Fruit fly (Drosophila melanogaster) whole organism, prepupa: ENCODE data around the gene CG6415.
A peak's percentile ranks its signal among the peaks of the same experiment; 100 is the strongest.

Source experiments
- Blimp-1 ChIP-seq: fragments of 200-800 bp; sonication (Bioruptor generic); optimal IDR thresholded peaks from 3 replicates; lab custom pipeline; 2017; ENCODE audit warnings: missing biosample characterization, missing genetic modification characterization, mild to moderate bottlenecking, moderate library complexity, missing genetic modification reagents
- CG10669 ChIP-seq: fragments of 200-800 bp; sonication (Bioruptor generic); optimal IDR thresholded peaks from 3 replicates; lab custom pipeline; 2018; ENCODE audit warnings: missing biosample characterization, mild to moderate bottlenecking, missing genetic modification characterization, moderate library complexity
- CG11294 ChIP-seq: fragments of 200-800 bp; sonication (Bioruptor generic); IDR thresholded peaks from 2 replicates; pipeline ENCODE4 v1.3.6; 2022; ENCODE audit warnings: missing biosample characterization, missing genetic modification characterization
- CG11762 ChIP-seq: fragments of 200-800 bp; sonication (Bioruptor generic); optimal IDR thresholded peaks from 3 replicates; lab custom pipeline; 2016; ENCODE audit warnings: missing biosample characterization, missing genetic modification characterization; ENCODE audit not compliant: insufficient read depth
- CG11902 ChIP-seq: fragments of 200-800 bp; sonication (Bioruptor generic); optimal IDR thresholded peaks from 3 replicates; lab custom pipeline; 2016; ENCODE audit warnings: missing biosample characterization, missing genetic modification characterization
- CG15336 ChIP-seq: fragments of 200-800 bp; sonication (Bioruptor generic); IDR thresholded peaks from 2 replicates; pipeline ENCODE4 v1.3.6; 2022; ENCODE audit warnings: missing biosample characterization, missing genetic modification characterization
- CG1621 ChIP-seq: fragments of 200-800 bp; sonication (Bioruptor generic); optimal IDR thresholded peaks from 3 replicates; lab custom pipeline; 2018; ENCODE audit warnings: missing biosample characterization, mild to moderate bottlenecking, missing genetic modification characterization
- CG16779 ChIP-seq: fragments of 200-800 bp; sonication (Bioruptor generic); optimal IDR thresholded peaks from 3 replicates; lab custom pipeline; 2017; ENCODE audit warnings: missing biosample characterization, mild to moderate bottlenecking, missing genetic modification characterization
- CG3032 ChIP-seq: fragments of 200-800 bp; optimal IDR thresholded peaks from 2 replicates; lab custom pipeline; 2019; ENCODE audit warnings: missing biosample characterization, mild to moderate bottlenecking, missing genetic modification characterization, moderate library complexity
- CG31627 ChIP-seq: fragments of 200-800 bp; sonication (Bioruptor generic); optimal IDR thresholded peaks from 3 replicates; lab custom pipeline; 2016; ENCODE audit warnings: missing biosample characterization, missing genetic modification characterization
- CG34406 ChIP-seq: fragments of 200-800 bp; sonication (Bioruptor generic); optimal IDR thresholded peaks from 3 replicates; lab custom pipeline; 2016; ENCODE audit warnings: missing biosample characterization, missing genetic modification characterization
- CG3919 ChIP-seq: fragments of 200-800 bp; sonication (Bioruptor generic); optimal IDR thresholded peaks from 3 replicates; lab custom pipeline; 2016; ENCODE audit warnings: missing biosample characterization, missing genetic modification characterization
- CG4318 ChIP-seq: fragments of 200-800 bp; sonication (Bioruptor generic); optimal IDR thresholded peaks from 3 replicates; lab custom pipeline; 2017; ENCODE audit warnings: missing biosample characterization, mild to moderate bottlenecking, missing genetic modification characterization
- CG6163 ChIP-seq: fragments of 200-800 bp; sonication (Bioruptor generic); IDR thresholded peaks from 3 replicates; pipeline ENCODE4 v1.3.6; 2022; ENCODE audit warnings: missing biosample characterization, missing genetic modification characterization
- CG6276 ChIP-seq: fragments of 200-800 bp; sonication (Bioruptor generic); optimal IDR thresholded peaks from 2 replicates; lab custom pipeline; 2017; ENCODE audit warnings: missing biosample characterization, mild to moderate bottlenecking, missing genetic modification characterization
- CG6854 ChIP-seq: fragments of 200-800 bp; sonication (Bioruptor generic); optimal IDR thresholded peaks from 2 replicates; lab custom pipeline; 2017; ENCODE audit warnings: missing biosample characterization, mild to moderate bottlenecking, missing genetic modification characterization
- CG7368 ChIP-seq: fragments of 200-800 bp; sonication (Bioruptor generic); optimal IDR thresholded peaks from 3 replicates; lab custom pipeline; 2016; ENCODE audit warnings: missing biosample characterization, missing genetic modification characterization
- CG8119 ChIP-seq: fragments of 200-800 bp; sonication (Bioruptor generic); IDR thresholded peaks from 3 replicates; pipeline ENCODE4 v1.3.6; 2022; ENCODE audit warnings: missing biosample characterization, missing genetic modification characterization
- CG8319 ChIP-seq: fragments of 200-800 bp; sonication (Bioruptor generic); optimal IDR thresholded peaks from 3 replicates; lab custom pipeline; 2016; ENCODE audit warnings: missing biosample characterization, missing genetic modification characterization
- Eip75B ChIP-seq: fragments of 200-800 bp; sonication (Bioruptor generic); optimal IDR thresholded peaks from 3 replicates; lab custom pipeline; 2016; ENCODE audit warnings: missing biosample characterization, missing genetic modification characterization
- Eip78C ChIP-seq: fragments of 200-800 bp; sonication (Bioruptor generic); peaks from one replicate; lab custom pipeline; 2016; ENCODE audit warnings: missing biosample characterization, missing genetic modification characterization
- Eip93F ChIP-seq: fragments of 200-800 bp; sonication (Bioruptor generic); optimal IDR thresholded peaks from 2 replicates; lab custom pipeline; 2016; ENCODE audit warnings: missing biosample characterization, mild to moderate bottlenecking, missing genetic modification characterization
- Ets21C ChIP-seq: fragments of 200-800 bp; sonication (Bioruptor generic); optimal IDR thresholded peaks from 3 replicates; lab custom pipeline; 2016; ENCODE audit warnings: missing biosample characterization, missing genetic modification characterization
- Ets96B ChIP-seq: fragments of 200-800 bp; optimal IDR thresholded peaks from 2 replicates; lab custom pipeline; 2019; ENCODE audit warnings: missing biosample characterization, mild to moderate bottlenecking, missing genetic modification characterization, moderate library complexity
- Gug ChIP-seq: fragments of 200-800 bp; sonication (Bioruptor generic); IDR thresholded peaks from 2 replicates; pipeline ENCODE4 v1.3.6; 2022; ENCODE audit warnings: missing biosample characterization, missing genetic modification characterization
- Hr38 ChIP-seq: sonication (Bioruptor generic); optimal IDR thresholded peaks from 2 replicates; lab custom pipeline; 2016; ENCODE audit warnings: missing biosample characterization, missing genetic modification characterization
- Met ChIP-seq: fragments of 200-800 bp; sonication (Bioruptor generic); optimal IDR thresholded peaks from 3 replicates; lab custom pipeline; 2016; ENCODE audit warnings: missing biosample characterization, missing genetic modification characterization
- OdsH ChIP-seq: fragments of 200-800 bp; sonication (Bioruptor generic); optimal IDR thresholded peaks from 3 replicates; lab custom pipeline; 2016; ENCODE audit warnings: missing biosample characterization, missing genetic modification characterization
- Smox ChIP-seq: fragments of 200-800 bp; sonication (Bioruptor generic); optimal IDR thresholded peaks from 3 replicates; lab custom pipeline; 2016; ENCODE audit warnings: missing biosample characterization, missing genetic modification characterization
- Sox102F ChIP-seq: fragments of 200-800 bp; sonication (Bioruptor generic); optimal IDR thresholded peaks from 2 replicates; lab custom pipeline; 2016; ENCODE audit warnings: missing biosample characterization, mild to moderate bottlenecking, missing genetic modification characterization
- Sox14 ChIP-seq: fragments of 200-800 bp; sonication (Bioruptor generic); optimal IDR thresholded peaks from 3 replicates; lab custom pipeline; 2016; ENCODE audit warnings: missing biosample characterization, missing genetic modification characterization
- achi ChIP-seq: fragments of 200-800 bp; sonication (Bioruptor generic); optimal IDR thresholded peaks from 3 replicates; lab custom pipeline; 2016; ENCODE audit warnings: missing biosample characterization, missing genetic modification characterization
- acj6 ChIP-seq: fragments of 200-800 bp; sonication (Bioruptor generic); optimal IDR thresholded peaks from 3 replicates; lab custom pipeline; 2016; ENCODE audit warnings: missing biosample characterization, missing genetic modification characterization
- cyc ChIP-seq: fragments of 200-800 bp; sonication (Bioruptor generic); optimal IDR thresholded peaks from 3 replicates; lab custom pipeline; 2016; ENCODE audit warnings: missing biosample characterization, missing genetic modification characterization
- dac ChIP-seq: fragments of 200-800 bp; sonication (Bioruptor generic); optimal IDR thresholded peaks from 2 replicates; lab custom pipeline; 2017; ENCODE audit warnings: missing biosample characterization, mild to moderate bottlenecking, missing genetic modification characterization
- dsx ChIP-seq: fragments of 200-800 bp; optimal IDR thresholded peaks from 3 replicates; lab custom pipeline; 2019; ENCODE audit warnings: missing biosample characterization, mild to moderate bottlenecking, missing genetic modification characterization, moderate library complexity; ENCODE audit not compliant: poor library complexity, severe bottlenecking
- eg ChIP-seq: fragments of 200-800 bp; sonication (Bioruptor generic); IDR thresholded peaks from 3 replicates; pipeline ENCODE4 v1.3.6; 2022; ENCODE audit warnings: missing biosample characterization, missing genetic modification characterization
- fd59A ChIP-seq: fragments of 200-800 bp; sonication (Bioruptor generic); optimal IDR thresholded peaks from 2 replicates; lab custom pipeline; 2017; ENCODE audit warnings: missing biosample characterization, mild to moderate bottlenecking, missing genetic modification characterization, missing genetic modification reagents
- fd85E ChIP-seq: fragments of 200-800 bp; sonication (Bioruptor generic); optimal IDR thresholded peaks from 3 replicates; lab custom pipeline; 2016; ENCODE audit warnings: missing biosample characterization, missing genetic modification characterization
- fkh ChIP-seq: fragments of 200-800 bp; sonication (Bioruptor generic); optimal IDR thresholded peaks from 3 replicates; lab custom pipeline; 2017; ENCODE audit warnings: missing biosample characterization, mild to moderate bottlenecking, missing genetic modification characterization, moderate library complexity
- lz ChIP-seq: fragments of 200-800 bp; sonication (Bioruptor generic); optimal IDR thresholded peaks from 3 replicates; lab custom pipeline; 2016; ENCODE audit warnings: missing biosample characterization, missing genetic modification characterization
- salr ChIP-seq, 2 experiments: fragments of 200-800 bp; sonication (Bioruptor generic); optimal IDR thresholded peaks; 3 replicates each; lab custom pipeline; 2016 to 2018; ENCODE audit warnings: missing biosample characterization in 2 of 2, missing genetic modification characterization in 2 of 2, mild to moderate bottlenecking in 1 of 2
- spab ChIP-seq: fragments of 200-800 bp; sonication (Bioruptor generic); optimal IDR thresholded peaks from 2 replicates; lab custom pipeline; 2017; ENCODE audit warnings: missing biosample characterization, mild to moderate bottlenecking, missing genetic modification characterization, missing genetic modification reagents
- topi ChIP-seq: fragments of 200-800 bp; sonication (Bioruptor generic); optimal IDR thresholded peaks from 3 replicates; lab custom pipeline; 2016; ENCODE audit warnings: missing biosample characterization, missing genetic modification characterization
- vri ChIP-seq: fragments of 200-800 bp; sonication (Bioruptor generic); optimal IDR thresholded peaks from 3 replicates; lab custom pipeline; 2016; ENCODE audit warnings: missing biosample characterization, mild to moderate bottlenecking, missing genetic modification characterization

CG6415 gene

dm6 chr2L:10736993-10737756 lies 33.8 kb downstream of the CG6415 start, which contains the start of the genes Vha16-5 and CG12299 (continued):
- TF ChIP-seq CG6276 (no peak), CG1621 (tag; lab: Kevin White, UChicago) (peak; percentile 32), salr (GFP tag; optimal IDR thresholded peaks at IDR 0.05; lab: Kevin White, UChicago) (no peak), acj6 (GFP tag; lab: Kevin White, UChicago) (peak; percentile 73), CG3032 (peak; percentile 47), Met (no peak), Hr38 (GFP tag; lab: Kevin White, UChicago) (peak; percentile 45), CG11902 (peak; percentile 32), CG15336 (peak; percentile 17; the same call in 1 of the 2 replicates)

- no peak for TF ChIP-seq Blimp-1
- TF ChIP-seq lz (GFP tag; lab: Kevin White, UChicago) = no peak
- TF ChIP-seq fd85E (GFP tag; lab: Kevin White, UChicago) = no peak
- TF ChIP-seq fd59A = no peak
- TF ChIP-seq Eip78C (GFP tag; lab: Kevin White, UChicago) = no peak
- no peak for TF ChIP-seq Hr38 (GFP tag; lab: Kevin White, UChicago)
- no peak for TF ChIP-seq Met
- TF ChIP-seq, all 60 proteins: peak for 0
Observed at dm6 chr2L:10743714-10744113, 40.3 kb downstream of the CG6415 start, which contains the start of gene CG6729. Gene CG6729 (minus strand): TSS chr2L:10743935.

- TF ChIP-seq eg = peak; percentile 80
- TF ChIP-seq CG8119 (GFP tag; lab: Robert Waterston, UW) = peak; percentile 60; the same call in 2 of the 3 replicates
- no peak for TF ChIP-seq fkh (GFP tag; lab: Kevin White, UChicago)
- TF ChIP-seq Hr38 (GFP tag; lab: Kevin White, UChicago) = no peak
- no peak for TF ChIP-seq OdsH
- TF ChIP-seq Gug (GFP tag; lab: Robert Waterston, UW) = peak; percentile 39
- no peak for TF ChIP-seq Sox102F (GFP tag; lab: Kevin White, UChicago)
- peak; percentile 65; the same call in 1 of the 3 replicates for TF ChIP-seq CG6163 (GFP tag; lab: Robert Waterston, UW)
- no peak for TF ChIP-seq CG6854 (GFP tag; lab: Kevin White, UChicago)
- TF ChIP-seq CG7368 = no peak
- TF ChIP-seq dsx (GFP tag; lab: Kevin White, UChicago) = no peak
- peak; percentile 47 for TF ChIP-seq CG6276
- no peak for TF ChIP-seq CG11902
- no peak for TF ChIP-seq Smox
- TF ChIP-seq cyc (GFP tag; lab: Kevin White, UChicago) = peak; percentile 21
- no peak for TF ChIP-seq vri (GFP tag; lab: Kevin White, UChicago)
- no peak for TF ChIP-seq CG8319 (GFP tag; lab: Kevin White, UChicago)
- TF ChIP-seq CG11294 = 0 out of 2 replicates have a peak, but pooled peaks have one; percentile 9
- peak; percentile 48 for TF ChIP-seq CG3919 (GFP tag; lab: Kevin White, UChicago)
- TF ChIP-seq CG4318 (GFP tag; lab: Kevin White, UChicago) = no peak
- no peak for TF ChIP-seq CG10669
- TF ChIP-seq topi (GFP tag; lab: Kevin White, UChicago) = no peak
- peak; percentile 76 for TF ChIP-seq CG15336
- TF ChIP-seq Blimp-1 = no peak
- no peak for TF ChIP-seq Eip75B (GFP tag; lab: Kevin White, UChicago)
- TF ChIP-seq Sox14 (GFP tag; lab: Kevin White, UChicago) = no peak
- no peak for TF ChIP-seq Ets21C
- no peak for TF ChIP-seq Ets96B (tag; lab: Kevin White, UChicago)
- TF ChIP-seq Eip93F (GFP tag; lab: Kevin White, UChicago) = no peak
- TF ChIP-seq fd85E (GFP tag; lab: Kevin White, UChicago) = no peak
- TF ChIP-seq CG34406 = no peak
- TF ChIP-seq fd59A = no peak
- no peak for TF ChIP-seq Met
- no peak for TF ChIP-seq spab (GFP tag; lab: Kevin White, UChicago)
- TF ChIP-seq CG11762 (GFP tag; lab: Kevin White, UChicago) = peak; percentile 22
- TF ChIP-seq CG16779 (tag; lab: Kevin White, UChicago) = no peak
- peak; percentile 7 for TF ChIP-seq lz (GFP tag; lab: Kevin White, UChicago)
- TF ChIP-seq CG31627 (GFP tag; lab: Kevin White, UChicago) = peak; percentile 7
- TF ChIP-seq dac = no peak
- TF ChIP-seq CG3032 = no peak
- TF ChIP-seq achi (GFP tag; lab: Kevin White, UChicago) = no peak
Observed at dm6 chr2L:10748218-10748617, 44.8 kb downstream of the CG6415 start.
